Worm (Caenorhabditis elegans) whole organism, L4/young adult: ENCODE measurements around the gene cal-2.

Source experiments
- W03F9.2 ChIP-seq: fragments of 150-350 bp; optimal IDR thresholded peaks from 2 replicates; lab custom pipeline; 2014; ENCODE audit warnings: missing biosample characterization, missing genetic modification characterization
- dao-5 ChIP-seq: sonication (generic microtip); optimal IDR thresholded peaks from 2 replicates; lab custom pipeline; 2016; ENCODE audit warnings: missing genotype, missing genetic modification characterization, moderate library complexity, missing compliant biosample characterization
- him-1 ChIP-seq: sonication (generic microtip); optimal IDR thresholded peaks from 2 replicates; lab custom pipeline; 2016; ENCODE audit warnings: missing genotype, missing genetic modification reagents, missing genetic modification characterization, missing compliant biosample characterization

cal-2 gene

DNA sequence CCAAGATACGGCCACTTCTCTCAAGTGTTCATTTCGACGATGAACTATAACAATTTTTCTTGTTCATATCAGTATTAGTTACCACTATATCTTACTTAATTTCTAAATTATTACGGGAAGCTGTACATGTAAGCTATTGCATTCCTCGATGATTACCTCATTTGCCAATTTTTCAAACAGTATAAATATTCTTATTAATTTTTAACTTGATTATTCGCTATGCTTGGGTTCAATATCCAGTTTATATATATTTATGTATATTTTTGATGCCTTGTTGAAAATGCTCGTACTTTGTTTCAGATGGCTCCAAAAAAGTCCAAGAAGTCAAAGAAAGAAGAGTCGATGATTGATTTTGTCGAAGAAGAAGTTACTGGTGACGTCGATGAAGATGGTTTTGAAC lies 33.8 kb downstream of the cal-2 start, which contains the start of gene F44G4.1:
Gene F44G4.1 (plus strand): TSS at position 301 of the 400 bp plus-strand sequence.
- TF ChIP-seq him-1 (tag; lab: Kevin White, UChicago) (no peak), dao-5 (no peak), W03F9.2 (no peak)

DNA sequence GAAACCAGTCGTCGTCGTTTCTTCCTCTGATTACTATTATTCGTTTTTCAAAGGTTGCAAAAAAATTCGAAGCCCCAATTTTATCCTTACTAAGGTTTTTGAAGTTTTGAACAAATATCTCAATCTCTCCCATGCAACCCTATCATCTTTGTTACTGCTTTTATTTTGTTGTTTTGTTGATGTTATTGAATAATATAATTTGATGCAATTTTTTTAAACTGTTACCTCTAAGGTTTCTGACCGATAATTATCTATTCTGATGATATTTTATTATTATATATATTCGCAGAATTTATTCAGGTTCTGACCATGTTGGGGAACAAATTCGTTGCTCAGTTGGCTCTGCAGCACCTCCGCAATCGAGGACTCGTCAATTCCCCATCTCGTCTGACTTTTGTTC lies 35.5 kb downstream of the cal-2 start, which contains the start of gene ndub-2:
Gene ndub-2 (plus strand): TSS at position 301 of the 400 bp plus-strand sequence.
- no peak for TF ChIP-seq dao-5
- TF ChIP-seq W03F9.2 = no peak
- TF ChIP-seq him-1 (tag; lab: Kevin White, UChicago) = no peak

DNA sequence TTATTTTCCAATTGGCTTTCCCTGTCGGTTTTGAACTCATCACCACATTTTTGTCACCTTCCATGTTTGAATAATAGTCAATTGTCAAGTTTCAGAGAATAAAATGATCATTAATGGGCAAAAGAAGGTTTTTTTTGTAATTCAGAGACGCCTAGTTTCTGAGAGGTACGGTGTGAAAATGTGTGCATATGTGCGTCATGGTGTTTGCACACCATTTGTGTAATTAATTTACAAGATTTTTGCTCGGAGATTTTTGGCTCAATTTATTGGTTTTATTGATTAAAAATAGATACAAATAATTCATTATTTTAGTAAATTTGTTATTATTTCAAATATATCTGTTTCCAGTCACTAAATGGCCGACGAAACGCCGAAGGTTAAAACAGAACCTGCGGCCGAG lies 37.0 kb downstream of the cal-2 start, which contains the start of the genes F44G4.3 and tdp-1:
Gene F44G4.3 (minus strand): TSS at position 184 of the 400 bp plus-strand sequence.
Gene tdp-1 (plus strand): TSS at position 347 of the 400 bp plus-strand sequence.
- no peak for TF ChIP-seq him-1 (tag; lab: Kevin White, UChicago)
- TF ChIP-seq dao-5 = no peak
- TF ChIP-seq W03F9.2 = no peak

DNA sequence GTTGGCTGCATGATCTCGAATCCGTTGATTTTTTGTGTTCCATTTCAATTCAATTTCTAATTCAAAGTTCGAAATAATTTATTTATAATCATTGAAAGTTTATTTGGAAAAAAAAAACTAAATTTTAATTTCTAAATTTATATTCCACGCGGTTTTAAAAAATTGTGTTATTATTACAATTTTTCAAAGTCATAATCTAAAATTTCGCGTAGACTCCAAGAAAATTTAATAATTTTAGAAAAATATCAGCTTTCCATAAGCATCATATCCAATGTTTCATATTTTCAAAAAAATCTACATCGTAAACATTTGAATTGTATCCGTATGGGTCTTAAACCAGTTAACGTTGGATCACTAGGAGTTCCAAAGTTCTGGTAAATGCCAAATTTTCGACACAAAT lies 39.8 kb downstream of the cal-2 start, which contains the start of gene F44G4.5:
Gene F44G4.5 (minus strand): TSS at position 101 of the 400 bp plus-strand sequence.
- no peak for TF ChIP-seq W03F9.2
- TF ChIP-seq him-1 (tag; lab: Kevin White, UChicago) = no peak
- no peak for TF ChIP-seq dao-5

ce11 chrII:9001743-9002222 lies 41.3 kb downstream of the cal-2 start, which contains the start of gene F44G4.6:
Gene F44G4.6 (minus strand): TSS chrII:9001793.
- no peak for TF ChIP-seq dao-5
- no peak for TF ChIP-seq him-1 (tag; lab: Kevin White, UChicago)
- TF ChIP-seq W03F9.2 = no peak

DNA sequence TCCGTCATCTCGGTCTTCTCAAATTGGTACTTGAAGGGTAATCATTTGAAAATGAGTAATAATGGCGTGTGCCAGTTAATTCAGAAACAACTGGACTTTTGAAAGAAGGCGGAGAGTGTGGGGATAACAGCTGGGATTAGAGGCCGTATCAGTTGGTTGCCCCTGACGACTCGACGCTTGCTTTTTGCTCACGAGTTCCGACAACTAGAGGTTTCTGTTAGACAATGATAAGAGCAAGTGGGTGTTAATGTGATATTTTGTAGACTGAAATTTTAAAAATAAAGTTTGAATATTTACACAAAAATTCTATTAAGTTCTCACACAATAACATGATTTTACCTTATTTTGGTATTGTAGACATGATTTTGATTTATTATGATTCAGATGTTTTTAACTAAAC lies 44.6 kb downstream of the cal-2 start, which contains the start of gene F44G4.7:
Gene F44G4.7 (minus strand): TSS at position 101 of the 400 bp plus-strand sequence.
- TF ChIP-seq W03F9.2 (no peak), dao-5 (no peak), him-1 (tag; lab: Kevin White, UChicago) (no peak)

- TF ChIP-seq dao-5 (no peak), W03F9.2 (no peak), him-1 (tag; lab: Kevin White, UChicago) (no peak)
Measured at ce11 chrII:9007741-9008140, 47.2 kb downstream of the cal-2 start.

DNA sequence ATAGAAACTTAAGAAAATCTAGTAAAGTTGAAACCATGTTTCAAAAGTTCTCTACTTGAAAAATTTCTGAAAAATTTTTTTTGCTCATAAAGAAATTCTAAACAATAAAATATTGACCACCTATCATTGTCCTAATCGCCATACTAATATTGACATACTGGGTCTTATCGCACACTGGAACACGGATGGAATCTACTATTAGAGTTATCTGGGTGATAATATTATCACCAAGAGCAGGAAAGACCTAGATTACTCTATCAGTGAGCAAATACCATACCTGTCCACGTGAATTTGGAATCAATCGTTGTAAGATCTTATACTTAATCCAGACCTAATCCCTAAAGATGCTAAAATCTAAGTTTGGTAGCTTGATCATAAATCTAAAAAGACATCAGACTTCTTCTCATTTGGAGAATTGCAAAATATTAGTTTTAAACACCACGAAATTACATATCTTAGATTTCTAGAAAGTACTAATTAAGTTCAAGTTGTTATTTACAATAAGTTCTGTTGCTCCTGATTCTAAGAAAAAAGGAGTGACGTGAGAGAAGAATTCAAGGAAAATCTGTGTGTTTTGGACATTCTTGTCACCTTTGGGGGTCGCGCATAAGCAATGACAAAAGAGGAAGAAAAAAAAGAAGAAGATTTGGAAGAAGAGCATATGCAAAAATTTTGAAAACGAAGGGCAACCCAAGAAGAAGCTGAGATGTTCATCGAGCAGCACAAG lies 49.6 kb downstream of the cal-2 start:
- TF ChIP-seq dao-5 (no peak), W03F9.2 (no peak), him-1 (tag; lab: Kevin White, UChicago) (no peak)

- TF ChIP-seq W03F9.2 (no peak), him-1 (tag; lab: Kevin White, UChicago) (no peak)
Measured at ce11 chrII:9010708-9011107, 50.2 kb downstream of the cal-2 start.
